Fruit fly (Drosophila melanogaster): ENCODE data around the gene PH4alphaSG1.

dm6 chr3R:30501174-30501573 lies 4.3 kb downstream of the PH4alphaSG1 start:
- TF ChIP-seq h (optimal IDR thresholded peaks at IDR 0.05) (no peak), Myc (optimal IDR thresholded peaks at IDR 0.05) (no peak), ttk (optimal IDR thresholded peaks at IDR 0.05) (no peak), psq (optimal IDR thresholded peaks at IDR 0.05) (no peak), insv (optimal IDR thresholded peaks at IDR 0.05) (no peak), Sin3A (optimal IDR thresholded peaks at IDR 0.05) (no peak)

Measured in Kc167 (cell line).